Fruit fly (Drosophila melanogaster): ENCODE measurements around the gene Ist1.

The Ist1 gene

DNA sequence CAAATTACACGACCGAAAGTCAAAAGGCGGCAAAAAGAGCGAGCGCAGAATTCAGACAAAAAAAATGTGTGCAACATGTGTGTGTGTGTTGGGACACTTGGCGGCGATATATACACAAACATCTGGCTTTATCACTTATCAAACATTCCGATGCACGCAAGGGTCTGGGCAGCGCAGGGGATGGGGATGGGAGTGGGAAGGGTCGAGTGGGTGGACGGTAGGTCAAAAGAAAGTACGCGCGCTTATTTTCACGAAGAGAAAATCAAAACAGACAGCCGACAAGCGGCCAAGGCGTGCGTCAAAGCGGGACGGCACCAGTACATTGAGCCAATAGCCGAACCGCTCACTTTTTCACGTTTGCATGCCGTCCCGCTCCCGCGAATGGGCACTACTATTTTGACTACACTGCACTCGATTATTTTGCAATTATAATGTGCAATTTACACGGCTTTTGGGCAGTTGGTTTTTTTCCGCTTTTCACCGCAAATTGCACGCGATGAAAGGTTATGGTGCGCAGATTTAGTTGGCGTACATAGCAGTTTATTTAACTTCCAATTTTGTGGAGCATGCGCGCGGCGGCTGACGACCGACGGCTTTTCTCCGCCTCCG, 14.1 kb downstream of the Ist1 start:
- TF ChIP-seq cic (GFP tag; optimal IDR thresholded peaks at IDR 0.05) (peak; percentile 92), tj (GFP tag; optimal IDR thresholded peaks at IDR 0.05) (peak; percentile 40), pad (GFP tag; optimal IDR thresholded peaks at IDR 0.05) (peak; percentile 88), CG7045 (GFP tag; optimal IDR thresholded peaks at IDR 0.05) (peak; percentile 11), CG33017 (tag; optimal IDR thresholded peaks at IDR 0.05) (peak; percentile 8), Clk (GFP tag; optimal IDR thresholded peaks at IDR 0.05) (peak; percentile 42), CG14711 (tag; optimal IDR thresholded peaks at IDR 0.05) (no peak), CG1620 (GFP tag; optimal IDR thresholded peaks at IDR 0.05) (no peak), ovo (GFP tag; optimal IDR thresholded peaks at IDR 0.05) (peak; percentile 5), Mnt (GFP tag; optimal IDR thresholded peaks at IDR 0.05) (peak; percentile 94), CG11617 (GFP tag; optimal IDR thresholded peaks at IDR 0.05) (no peak), Hr96 (GFP tag; optimal IDR thresholded peaks at IDR 0.05) (no peak), toe (GFP tag; optimal IDR thresholded peaks at IDR 0.05) (peak; percentile 35)

DNA sequence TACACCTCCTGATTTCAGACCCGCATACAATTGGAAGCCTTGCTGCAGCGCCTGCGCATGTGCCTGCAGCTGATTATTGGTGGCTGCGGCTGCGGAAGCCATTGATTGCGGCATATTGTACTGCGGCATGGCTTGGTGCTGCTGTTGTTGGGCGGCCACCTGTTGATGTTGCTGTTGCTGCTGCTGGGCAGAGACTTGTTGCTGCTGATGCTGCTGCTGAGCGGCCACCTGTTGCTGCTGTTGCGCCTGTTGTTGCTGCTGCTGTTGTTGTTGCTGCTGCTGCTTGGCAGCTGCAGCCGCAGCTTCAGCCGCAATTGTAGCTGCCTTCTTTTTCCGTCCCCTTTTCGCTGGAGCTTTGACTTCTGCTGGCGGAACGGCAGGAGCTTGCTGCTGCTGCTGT, 25.2 kb downstream of the Ist1 start:
- TF ChIP-seq toe (GFP tag; optimal IDR thresholded peaks at IDR 0.05) (no peak), cic (GFP tag; optimal IDR thresholded peaks at IDR 0.05) (no peak), ovo (GFP tag; optimal IDR thresholded peaks at IDR 0.05) (no peak), CG7101 (tag; optimal IDR thresholded peaks at IDR 0.05) (no peak), CG1620 (GFP tag; optimal IDR thresholded peaks at IDR 0.05) (no peak), pad (GFP tag; optimal IDR thresholded peaks at IDR 0.05) (no peak), Hr96 (GFP tag; optimal IDR thresholded peaks at IDR 0.05) (no peak), CG14711 (tag; optimal IDR thresholded peaks at IDR 0.05) (no peak), Crg-1 (GFP tag; optimal IDR thresholded peaks at IDR 0.05) (no peak), bab1 (GFP tag; optimal IDR thresholded peaks at IDR 0.05) (no peak), CG11617 (GFP tag; optimal IDR thresholded peaks at IDR 0.05) (no peak), kay (GFP tag; ENCODE audit: borderline replicate concordance) (no peak), Mnt (GFP tag; optimal IDR thresholded peaks at IDR 0.05) (no peak), Clk (GFP tag; optimal IDR thresholded peaks at IDR 0.05) (no peak), CG7045 (GFP tag; optimal IDR thresholded peaks at IDR 0.05) (no peak)

DNA sequence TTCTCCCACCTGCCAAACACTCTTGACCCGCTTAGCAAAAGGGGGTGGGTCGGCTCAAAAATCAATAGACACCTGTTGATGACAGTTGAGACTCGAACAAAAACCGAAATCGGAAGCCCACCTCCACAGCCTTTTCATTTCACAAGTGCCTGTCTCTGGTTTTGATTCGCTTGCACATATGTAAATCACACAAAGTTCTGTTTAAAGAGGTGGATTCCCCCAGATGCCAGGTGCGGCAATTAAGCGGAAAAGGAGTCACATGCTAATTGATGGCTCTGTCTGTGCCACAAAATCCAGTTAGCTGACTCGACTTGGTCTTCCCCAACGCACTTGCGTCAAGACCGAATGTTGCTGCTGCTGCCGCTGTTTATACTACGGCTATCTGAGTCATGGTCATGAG, 31.8 kb downstream of the Ist1 start:
- TF ChIP-seq Clk (GFP tag; optimal IDR thresholded peaks at IDR 0.05) = no peak
- no peak for TF ChIP-seq CG7045 (GFP tag; optimal IDR thresholded peaks at IDR 0.05)
- TF ChIP-seq pad (GFP tag; optimal IDR thresholded peaks at IDR 0.05) = no peak
- no peak for TF ChIP-seq cic (GFP tag; optimal IDR thresholded peaks at IDR 0.05)

DNA sequence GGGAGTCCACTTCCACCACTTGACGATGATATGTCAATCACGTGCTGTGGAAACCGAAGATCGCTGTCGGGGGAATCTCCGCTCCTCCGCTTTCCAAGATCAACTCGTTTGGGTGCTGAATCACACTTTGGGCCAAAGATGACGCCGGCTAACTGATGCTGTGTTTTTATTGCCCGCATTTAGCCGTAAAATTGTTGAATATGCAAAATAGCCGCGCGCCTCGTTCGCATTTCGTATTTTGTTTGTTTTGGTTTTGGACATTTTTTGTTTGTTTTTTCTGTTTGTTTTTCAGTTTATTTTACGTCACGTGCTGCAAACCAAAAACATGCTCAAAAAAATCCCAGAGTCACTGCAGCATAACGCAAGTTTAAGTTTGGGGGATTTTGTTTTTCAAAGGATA, 33.0 kb downstream of the Ist1 start:
- TF ChIP-seq tj (GFP tag; optimal IDR thresholded peaks at IDR 0.05) (peak; percentile 26), CG12768 (GFP tag; optimal IDR thresholded peaks at IDR 0.05) (no peak)

DNA sequence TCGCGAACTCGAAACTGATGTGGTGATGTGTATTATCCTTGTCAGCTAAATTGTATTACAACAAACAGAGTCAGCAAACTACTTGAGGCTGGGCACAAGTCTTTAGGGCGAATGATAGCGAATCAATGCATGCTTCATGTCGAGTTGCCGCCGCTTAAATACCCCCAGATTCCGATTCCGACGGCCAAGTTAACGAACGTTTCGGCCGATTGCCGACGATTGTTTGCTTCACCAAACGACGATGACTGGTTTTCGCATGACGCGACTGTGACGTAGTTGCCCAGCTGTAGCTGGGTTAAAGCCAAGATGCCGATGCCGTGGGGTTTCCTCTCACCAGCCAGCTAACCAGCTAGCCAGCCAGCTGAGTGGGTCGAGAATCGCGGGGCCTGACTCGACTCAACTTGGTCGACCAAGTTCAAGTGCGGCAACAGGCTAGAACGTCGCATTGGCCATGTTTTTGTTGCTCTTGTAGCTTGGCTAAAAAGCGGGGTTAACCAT, 36.9 kb downstream of the Ist1 start, which contains the start of gene ple:
TSS of gene ple (minus strand) at position 134 of the 498 bp plus-strand sequence.
- TF ChIP-seq cic (GFP tag; optimal IDR thresholded peaks at IDR 0.05) (no peak), CG11617 (GFP tag; optimal IDR thresholded peaks at IDR 0.05) (no peak), tj (GFP tag; optimal IDR thresholded peaks at IDR 0.05) (no peak), pad (GFP tag; optimal IDR thresholded peaks at IDR 0.05) (no peak), bab1 (GFP tag; optimal IDR thresholded peaks at IDR 0.05) (no peak), CG7101 (tag; optimal IDR thresholded peaks at IDR 0.05) (no peak), Clk (GFP tag; optimal IDR thresholded peaks at IDR 0.05) (no peak), ovo (GFP tag; optimal IDR thresholded peaks at IDR 0.05) (no peak)

DNA sequence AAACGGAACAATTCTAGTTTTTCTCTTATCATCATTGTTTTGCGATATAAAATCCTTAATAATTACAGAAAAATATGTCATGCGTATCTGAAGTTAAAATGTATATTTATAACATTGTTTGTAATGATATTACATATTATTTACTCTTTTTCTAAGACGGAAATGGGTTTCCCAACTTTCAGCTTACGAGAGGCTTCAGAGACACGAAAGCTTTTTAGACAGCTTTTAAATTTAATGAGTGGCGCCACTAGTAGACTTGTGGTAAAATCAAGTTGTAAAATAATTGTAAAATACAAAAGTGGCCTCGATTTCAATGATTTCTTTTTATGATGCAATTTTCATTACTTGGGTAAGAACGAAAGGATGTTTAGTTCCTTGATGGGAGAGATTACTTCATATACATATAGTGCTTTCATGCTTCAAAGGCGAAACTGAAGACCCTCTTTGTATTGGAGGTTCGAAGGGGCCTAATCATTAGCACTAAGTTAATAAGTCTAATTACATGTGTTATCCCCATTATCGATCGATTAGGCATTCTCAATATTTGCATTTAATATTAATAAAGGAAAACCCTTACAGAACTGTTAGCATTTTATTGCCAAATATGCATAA, 47.2 kb downstream of the Ist1 start:
- TF ChIP-seq Crg-1 (GFP tag; optimal IDR thresholded peaks at IDR 0.05) (peak; percentile 45), toe (GFP tag; optimal IDR thresholded peaks at IDR 0.05) (peak; percentile 80), Hr96 (GFP tag; optimal IDR thresholded peaks at IDR 0.05) (peak; percentile 59), pad (GFP tag; optimal IDR thresholded peaks at IDR 0.05) (peak; percentile 38), CG5204 (GFP tag; optimal IDR thresholded peaks at IDR 0.05) (peak; percentile 47), tj (GFP tag; optimal IDR thresholded peaks at IDR 0.05) (peak; percentile 8), ovo (GFP tag; optimal IDR thresholded peaks at IDR 0.05) (peak; percentile 54), CG33017 (tag; optimal IDR thresholded peaks at IDR 0.05) (peak; percentile 78), cnc (optimal IDR thresholded peaks at IDR 0.05) (no peak), kay (GFP tag; ENCODE audit: borderline replicate concordance) (peak; percentile 87), bab1 (GFP tag; optimal IDR thresholded peaks at IDR 0.05) (peak; percentile 85), CG12768 (GFP tag; optimal IDR thresholded peaks at IDR 0.05) (peak; percentile 55), CG11617 (GFP tag; optimal IDR thresholded peaks at IDR 0.05) (peak; percentile 41), CG14711 (tag; optimal IDR thresholded peaks at IDR 0.05) (peak; percentile 33), Mnt (GFP tag; optimal IDR thresholded peaks at IDR 0.05) (peak; percentile 59), cic (GFP tag; optimal IDR thresholded peaks at IDR 0.05) (no peak), CG7045 (GFP tag; optimal IDR thresholded peaks at IDR 0.05) (peak; percentile 84), Clk (GFP tag; optimal IDR thresholded peaks at IDR 0.05) (peak; percentile 2), CG1620 (GFP tag; optimal IDR thresholded peaks at IDR 0.05) (peak; percentile 68), CG7101 (tag; optimal IDR thresholded peaks at IDR 0.05) (peak; percentile 82)

All from whole organism, adult.